Fruit fly (Drosophila melanogaster) whole organism, prepupa: ENCODE results near the gene daw.

Experiments used
- CG10631 ChIP-seq: fragments of 200-800 bp; sonication (Bioruptor generic); optimal IDR thresholded peaks from 2 replicates; lab custom pipeline; 2016; ENCODE audit warnings: missing biosample characterization, missing genetic modification characterization
- CG10669 ChIP-seq: fragments of 200-800 bp; sonication (Bioruptor generic); optimal IDR thresholded peaks from 3 replicates; lab custom pipeline; 2018; ENCODE audit warnings: missing biosample characterization, mild to moderate bottlenecking, missing genetic modification characterization, moderate library complexity
- CG15336 ChIP-seq: fragments of 200-800 bp; sonication (Bioruptor generic); IDR thresholded peaks from 2 replicates; pipeline ENCODE4 v1.3.6; 2022; ENCODE audit warnings: missing biosample characterization, missing genetic modification characterization
- CG1621 ChIP-seq: fragments of 200-800 bp; sonication (Bioruptor generic); optimal IDR thresholded peaks from 3 replicates; lab custom pipeline; 2018; ENCODE audit warnings: missing biosample characterization, mild to moderate bottlenecking, missing genetic modification characterization
- CG16779 ChIP-seq: fragments of 200-800 bp; sonication (Bioruptor generic); optimal IDR thresholded peaks from 3 replicates; lab custom pipeline; 2017; ENCODE audit warnings: missing biosample characterization, mild to moderate bottlenecking, missing genetic modification characterization
- CG31627 ChIP-seq: fragments of 200-800 bp; sonication (Bioruptor generic); optimal IDR thresholded peaks from 3 replicates; lab custom pipeline; 2016; ENCODE audit warnings: missing biosample characterization, missing genetic modification characterization
- CG32006 ChIP-seq: fragments of 200-800 bp; sonication (Bioruptor generic); optimal IDR thresholded peaks from 3 replicates; lab custom pipeline; 2017; ENCODE audit warnings: missing biosample characterization, mild to moderate bottlenecking, missing genetic modification characterization
- CG34406 ChIP-seq: fragments of 200-800 bp; sonication (Bioruptor generic); optimal IDR thresholded peaks from 3 replicates; lab custom pipeline; 2016; ENCODE audit warnings: missing biosample characterization, missing genetic modification characterization
- CG3919 ChIP-seq: fragments of 200-800 bp; sonication (Bioruptor generic); optimal IDR thresholded peaks from 3 replicates; lab custom pipeline; 2016; ENCODE audit warnings: missing biosample characterization, missing genetic modification characterization
- CG4318 ChIP-seq: fragments of 200-800 bp; sonication (Bioruptor generic); optimal IDR thresholded peaks from 3 replicates; lab custom pipeline; 2017; ENCODE audit warnings: missing biosample characterization, mild to moderate bottlenecking, missing genetic modification characterization
- CG6276 ChIP-seq: fragments of 200-800 bp; sonication (Bioruptor generic); optimal IDR thresholded peaks from 2 replicates; lab custom pipeline; 2017; ENCODE audit warnings: missing biosample characterization, mild to moderate bottlenecking, missing genetic modification characterization
- CG6792 ChIP-seq: fragments of 200-800 bp; sonication (Bioruptor generic); optimal IDR thresholded peaks from 3 replicates; lab custom pipeline; 2016; ENCODE audit warnings: missing biosample characterization, missing genetic modification characterization
- CG6808 ChIP-seq: fragments of 200-800 bp; sonication (Bioruptor generic); optimal IDR thresholded peaks from 3 replicates; lab custom pipeline; 2017; ENCODE audit warnings: missing biosample characterization, missing genetic modification characterization, mild to moderate bottlenecking, moderate library complexity, missing genetic modification reagents
- CG6854 ChIP-seq: fragments of 200-800 bp; sonication (Bioruptor generic); optimal IDR thresholded peaks from 2 replicates; lab custom pipeline; 2017; ENCODE audit warnings: missing biosample characterization, mild to moderate bottlenecking, missing genetic modification characterization
- CG8119 ChIP-seq: fragments of 200-800 bp; sonication (Bioruptor generic); IDR thresholded peaks from 3 replicates; pipeline ENCODE4 v1.3.6; 2022; ENCODE audit warnings: missing biosample characterization, missing genetic modification characterization
- CG8319 ChIP-seq: fragments of 200-800 bp; sonication (Bioruptor generic); optimal IDR thresholded peaks from 3 replicates; lab custom pipeline; 2016; ENCODE audit warnings: missing biosample characterization, missing genetic modification characterization
- Eip75B ChIP-seq: fragments of 200-800 bp; sonication (Bioruptor generic); optimal IDR thresholded peaks from 3 replicates; lab custom pipeline; 2016; ENCODE audit warnings: missing biosample characterization, missing genetic modification characterization
- Eip78C ChIP-seq: fragments of 200-800 bp; sonication (Bioruptor generic); peaks from one replicate; lab custom pipeline; 2016; ENCODE audit warnings: missing biosample characterization, missing genetic modification characterization
- Hr38 ChIP-seq: sonication (Bioruptor generic); optimal IDR thresholded peaks from 2 replicates; lab custom pipeline; 2016; ENCODE audit warnings: missing biosample characterization, missing genetic modification characterization
- Hr39 ChIP-seq: fragments of 200-800 bp; sonication (Bioruptor generic); optimal IDR thresholded peaks from 2 replicates; lab custom pipeline; 2016; ENCODE audit warnings: missing biosample characterization, missing genetic modification characterization
- Hr4 ChIP-seq: fragments of 200-800 bp; sonication (Bioruptor generic); optimal IDR thresholded peaks from 3 replicates; lab custom pipeline; 2016; ENCODE audit warnings: missing biosample characterization, missing genetic modification characterization
- Lpt ChIP-seq: fragments of 200-800 bp; sonication (Bioruptor generic); optimal IDR thresholded peaks from 3 replicates; lab custom pipeline; 2016; ENCODE audit warnings: missing biosample characterization, missing genetic modification characterization
- Met ChIP-seq: fragments of 200-800 bp; sonication (Bioruptor generic); optimal IDR thresholded peaks from 3 replicates; lab custom pipeline; 2016; ENCODE audit warnings: missing biosample characterization, missing genetic modification characterization
- OdsH ChIP-seq: fragments of 200-800 bp; sonication (Bioruptor generic); optimal IDR thresholded peaks from 3 replicates; lab custom pipeline; 2016; ENCODE audit warnings: missing biosample characterization, missing genetic modification characterization
- Smox ChIP-seq: fragments of 200-800 bp; sonication (Bioruptor generic); optimal IDR thresholded peaks from 3 replicates; lab custom pipeline; 2016; ENCODE audit warnings: missing biosample characterization, missing genetic modification characterization
- Sox14 ChIP-seq: fragments of 200-800 bp; sonication (Bioruptor generic); optimal IDR thresholded peaks from 3 replicates; lab custom pipeline; 2016; ENCODE audit warnings: missing biosample characterization, missing genetic modification characterization
- Sox15 ChIP-seq: fragments of 200-800 bp; sonication (Bioruptor generic); optimal IDR thresholded peaks from 3 replicates; lab custom pipeline; 2016; ENCODE audit warnings: missing biosample characterization, missing genetic modification characterization
- achi ChIP-seq: fragments of 200-800 bp; sonication (Bioruptor generic); optimal IDR thresholded peaks from 3 replicates; lab custom pipeline; 2016; ENCODE audit warnings: missing biosample characterization, missing genetic modification characterization
- acj6 ChIP-seq: fragments of 200-800 bp; sonication (Bioruptor generic); optimal IDR thresholded peaks from 3 replicates; lab custom pipeline; 2016; ENCODE audit warnings: missing biosample characterization, missing genetic modification characterization
- cyc ChIP-seq: fragments of 200-800 bp; sonication (Bioruptor generic); optimal IDR thresholded peaks from 3 replicates; lab custom pipeline; 2016; ENCODE audit warnings: missing biosample characterization, missing genetic modification characterization
- dac ChIP-seq: fragments of 200-800 bp; sonication (Bioruptor generic); optimal IDR thresholded peaks from 2 replicates; lab custom pipeline; 2017; ENCODE audit warnings: missing biosample characterization, mild to moderate bottlenecking, missing genetic modification characterization
- dsx ChIP-seq: fragments of 200-800 bp; optimal IDR thresholded peaks from 3 replicates; lab custom pipeline; 2019; ENCODE audit warnings: missing biosample characterization, mild to moderate bottlenecking, missing genetic modification characterization, moderate library complexity; ENCODE audit not compliant: poor library complexity, severe bottlenecking
- eg ChIP-seq: fragments of 200-800 bp; sonication (Bioruptor generic); IDR thresholded peaks from 3 replicates; pipeline ENCODE4 v1.3.6; 2022; ENCODE audit warnings: missing biosample characterization, missing genetic modification characterization
- fd59A ChIP-seq: fragments of 200-800 bp; sonication (Bioruptor generic); optimal IDR thresholded peaks from 2 replicates; lab custom pipeline; 2017; ENCODE audit warnings: missing biosample characterization, mild to moderate bottlenecking, missing genetic modification characterization, missing genetic modification reagents
- lz ChIP-seq: fragments of 200-800 bp; sonication (Bioruptor generic); optimal IDR thresholded peaks from 3 replicates; lab custom pipeline; 2016; ENCODE audit warnings: missing biosample characterization, missing genetic modification characterization
- net ChIP-seq: fragments of 200-800 bp; sonication (Bioruptor generic); optimal IDR thresholded peaks from 3 replicates; lab custom pipeline; 2016; ENCODE audit warnings: missing biosample characterization, missing genetic modification characterization
- svp ChIP-seq: fragments of 200-800 bp; sonication (Bioruptor generic); peaks from one replicate; lab custom pipeline; 2016; ENCODE audit warnings: missing biosample characterization, missing genetic modification characterization
- vri ChIP-seq: fragments of 200-800 bp; sonication (Bioruptor generic); optimal IDR thresholded peaks from 3 replicates; lab custom pipeline; 2016; ENCODE audit warnings: missing biosample characterization, mild to moderate bottlenecking, missing genetic modification characterization

The daw gene

DNA sequence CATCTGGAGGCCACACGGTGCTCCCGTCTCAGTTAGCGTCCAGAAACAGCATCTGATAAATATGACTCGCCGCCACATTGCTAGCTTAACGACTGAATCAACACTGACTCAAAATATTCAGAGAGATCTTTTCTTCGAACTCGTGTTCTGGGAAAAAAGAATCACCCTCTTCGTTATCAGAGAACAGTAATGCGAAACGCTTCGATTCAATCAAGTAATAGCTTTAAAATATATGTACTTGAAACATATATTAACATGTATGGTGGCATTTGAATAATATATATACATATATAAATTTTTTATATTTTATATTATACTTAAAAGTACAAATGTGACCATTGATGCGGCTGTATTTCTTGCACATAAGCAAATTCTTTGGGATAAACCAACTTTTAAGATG, 40.6 kb downstream of the daw start, which contains the start of gene CG18557:
CG18557 (minus strand) TSS at position 101 of the 400 bp plus-strand sequence.
- TF ChIP-seq svp (GFP tag; lab: Kevin White, UChicago), result peak; percentile 77
- no peak for TF ChIP-seq Sox14

DNA sequence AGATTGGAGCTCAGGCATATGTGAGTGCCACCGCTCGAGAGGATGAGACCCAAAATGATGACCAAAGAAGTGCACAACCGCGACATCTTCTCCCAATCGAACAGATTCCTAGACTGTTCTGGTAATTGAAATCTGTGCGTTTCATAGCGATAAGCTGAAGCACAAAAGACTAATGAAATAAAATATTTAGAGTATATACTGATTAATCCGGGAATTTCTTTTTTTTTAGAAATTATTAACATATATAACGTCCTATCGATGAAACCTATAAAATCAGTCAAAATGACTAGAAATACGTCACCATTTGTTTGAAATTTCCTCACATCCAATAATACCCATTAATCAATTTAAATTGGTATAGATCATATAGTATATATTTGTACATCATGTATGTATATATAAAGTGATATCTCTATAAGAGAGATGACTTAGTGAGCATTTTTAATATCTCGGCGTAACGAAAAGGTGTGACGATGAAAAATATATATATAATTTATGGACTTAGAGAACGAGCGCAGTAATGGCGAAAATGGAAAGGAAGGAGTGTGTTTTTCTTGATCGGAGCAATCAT, 42.1 kb downstream of the daw start, which contains the start of the genes CG3117 and CG2983:
CG3117 (minus strand) TSS at position 101 of the 571 bp plus-strand sequence.
CG2983 (plus strand) TSS at position 521 of the 571 bp plus-strand sequence.
- no peak for TF ChIP-seq CG3919 (GFP tag; lab: Kevin White, UChicago)
- TF ChIP-seq OdsH (GFP tag; lab: Kevin White, UChicago), result no peak
- no peak for TF ChIP-seq Sox15 (GFP tag; lab: Kevin White, UChicago)
- TF ChIP-seq CG1621, result no peak
- no peak for TF ChIP-seq CG16779 (tag; lab: Kevin White, UChicago)
- no peak for TF ChIP-seq CG10669
- TF ChIP-seq Smox (GFP tag; lab: Kevin White, UChicago), result no peak
- TF ChIP-seq CG31627 (GFP tag; lab: Kevin White, UChicago), result no peak
- TF ChIP-seq cyc, result no peak
- no peak for TF ChIP-seq fd59A (GFP tag; lab: Kevin White, UChicago)

DNA sequence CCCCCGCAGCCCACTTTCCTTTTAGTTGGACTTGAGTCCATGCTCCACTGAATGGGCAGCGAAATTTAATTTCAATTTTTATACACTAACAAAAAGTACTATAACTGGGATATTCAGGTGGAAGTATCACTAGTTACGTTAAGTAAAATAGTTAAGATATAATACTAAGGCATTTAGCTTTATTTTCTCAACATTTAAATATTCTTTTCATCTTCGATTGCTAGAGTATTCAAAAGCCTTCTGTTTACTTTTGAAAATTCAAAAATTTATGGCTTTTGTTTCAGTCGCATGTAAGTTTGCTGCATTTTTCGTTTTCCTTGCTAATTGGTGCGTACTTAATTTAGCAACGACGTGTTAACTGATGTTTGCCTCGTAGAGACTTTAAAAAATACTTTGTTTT, 46.5 kb downstream of the daw start:
- TF ChIP-seq achi (peak; percentile 6), net (GFP tag; lab: Kevin White, UChicago) (no peak), CG15336 (peak; percentile 69), Hr39 (GFP tag; lab: Kevin White, UChicago) (no peak), Eip78C (GFP tag; lab: Kevin White, UChicago) (peak; percentile 64), acj6 (GFP tag; lab: Kevin White, UChicago) (peak; percentile 19), lz (GFP tag; lab: Kevin White, UChicago) (no peak), CG34406 (GFP tag; lab: Kevin White, UChicago) (no peak), CG3919 (GFP tag; lab: Kevin White, UChicago) (no peak), svp (GFP tag; lab: Kevin White, UChicago) (no peak), Hr4 (GFP tag; lab: Kevin White, UChicago) (peak; percentile 27), CG8119 (GFP tag; lab: Robert Waterston, UW) (peak; percentile 64), dsx (GFP tag; lab: Kevin White, UChicago) (no peak), CG4318 (GFP tag; lab: Kevin White, UChicago) (no peak), CG6792 (GFP tag; lab: Kevin White, UChicago) (no peak), CG32006 (GFP tag; lab: Kevin White, UChicago) (peak; percentile 62), CG6276 (GFP tag; lab: Kevin White, UChicago) (peak; percentile 24)
- TF ChIP-seq, all 60 proteins: peak for 8

DNA sequence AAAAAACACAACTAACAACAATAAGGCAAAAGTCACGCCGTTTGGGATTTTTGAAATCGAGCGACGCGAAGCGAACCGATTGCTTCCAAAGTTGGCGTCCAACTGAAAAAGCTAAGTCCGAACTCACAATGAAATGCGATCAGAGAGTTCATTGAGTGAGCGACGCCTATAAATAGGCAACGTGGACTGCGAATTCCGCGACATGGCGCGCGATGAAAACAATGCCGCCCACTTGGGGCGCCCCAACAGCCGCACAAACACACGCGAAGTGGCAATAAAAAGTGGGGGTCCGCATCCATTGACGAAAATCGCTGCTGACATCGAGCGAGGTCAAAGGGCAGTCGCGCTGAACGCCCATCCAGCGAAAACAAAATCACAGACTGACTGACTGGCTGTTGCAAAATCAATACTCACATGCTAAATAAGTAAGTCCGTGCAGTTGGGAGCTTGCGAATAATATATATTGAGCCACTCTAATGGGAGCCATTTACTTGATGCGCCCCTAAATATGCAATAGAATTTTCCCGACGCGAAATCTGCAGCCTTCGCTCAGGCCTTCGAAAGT, 50.2 kb downstream of the daw start:
- TF ChIP-seq CG6808 (GFP tag; lab: Kevin White, UChicago) (no peak), svp (GFP tag; lab: Kevin White, UChicago) (peak; percentile 76), CG3919 (GFP tag; lab: Kevin White, UChicago) (no peak), acj6 (GFP tag; lab: Kevin White, UChicago) (peak; percentile 13), CG8119 (GFP tag; lab: Robert Waterston, UW) (peak; percentile 52; the same call in 2 of the 3 replicates)
- TF ChIP-seq, all 60 proteins: peak for 3

DNA sequence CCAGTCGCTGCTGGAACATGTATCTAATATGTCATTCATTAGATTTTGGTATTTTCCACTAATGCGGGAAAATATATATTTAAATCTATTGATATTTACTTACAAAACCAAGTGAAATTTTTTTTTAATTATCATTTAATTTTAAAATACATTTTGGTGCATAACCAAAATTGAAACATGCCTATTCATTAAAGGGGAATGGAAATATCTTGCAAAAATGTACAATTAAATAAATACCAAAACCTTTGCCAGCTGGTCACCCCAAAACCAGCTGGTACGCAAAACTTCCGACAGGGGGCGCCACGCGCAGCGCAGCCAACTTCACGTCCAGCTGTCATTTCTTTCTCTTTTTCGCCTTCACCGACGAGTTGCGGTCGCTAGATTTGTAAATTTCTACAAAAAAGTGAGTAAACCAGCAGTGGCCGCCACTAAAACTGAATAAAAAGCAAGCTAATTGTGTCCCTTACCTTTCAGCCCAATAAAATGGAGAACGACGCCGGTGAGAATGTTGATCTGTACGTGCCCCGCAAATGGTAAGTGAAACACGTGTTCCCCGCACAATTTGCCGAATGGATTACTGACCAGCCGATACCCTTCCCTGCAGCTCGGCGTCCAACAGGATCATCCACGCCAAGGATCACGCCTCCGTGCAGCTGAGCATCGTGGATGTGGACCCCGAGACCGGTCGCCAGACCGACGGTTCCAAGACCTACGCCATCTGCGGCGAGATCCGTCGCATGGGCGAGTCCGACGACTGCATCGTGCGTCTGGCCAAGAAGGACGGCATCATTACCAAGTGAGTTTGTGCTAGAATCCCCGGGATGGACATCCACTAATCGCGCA, 50.9 kb downstream of the daw start, which contains the start of the genes CG3104 and RpS21:
CG3104 (minus strand) TSS at position 6 of the 843 bp plus-strand sequence.
RpS21 (plus strand) TSS at position 298 of the 843 bp plus-strand sequence.
- TF ChIP-seq CG10631 (GFP tag; lab: Kevin White, UChicago) (peak; percentile 54), Eip78C (GFP tag; lab: Kevin White, UChicago) (peak; percentile 89), Eip75B (GFP tag; lab: Kevin White, UChicago) (peak; percentile 53), CG8119 (GFP tag; lab: Robert Waterston, UW) (no peak), CG4318 (GFP tag; lab: Kevin White, UChicago) (peak; percentile 13), CG6792 (GFP tag; lab: Kevin White, UChicago) (peak; percentile 62), vri (GFP tag; lab: Kevin White, UChicago) (peak; percentile 63), CG34406 (GFP tag; lab: Kevin White, UChicago) (peak; percentile 56), Hr38 (GFP tag; lab: Kevin White, UChicago) (no peak), Met (GFP tag; lab: Kevin White, UChicago) (peak; percentile 71), CG3919 (GFP tag; lab: Kevin White, UChicago) (peak; percentile 81), CG6854 (GFP tag; lab: Kevin White, UChicago) (peak; percentile 72), eg (peak; percentile 83), CG15336 (no peak), CG8319 (peak; percentile 51), dac (GFP tag; lab: Kevin White, UChicago) (peak; percentile 51), fd59A (GFP tag; lab: Kevin White, UChicago) (peak; percentile 50), CG6276 (GFP tag; lab: Kevin White, UChicago) (peak; percentile 4), Lpt (GFP tag; lab: Kevin White, UChicago) (peak; percentile 46), CG10669 (peak; percentile 58), lz (GFP tag; lab: Kevin White, UChicago) (peak; percentile 78), CG1621 (peak; percentile 51)
